Fruit fly (Drosophila melanogaster) whole organism, prepupa: ENCODE measurements around the gene UQCR-C2.

Source experiments
- Eip75B ChIP-seq: fragments of 200-800 bp; sonication (Bioruptor generic); optimal IDR thresholded peaks from 3 replicates; lab custom pipeline; 2016; ENCODE audit warnings: missing biosample characterization, missing genetic modification characterization
- Eip78C ChIP-seq: fragments of 200-800 bp; sonication (Bioruptor generic); peaks from one replicate; lab custom pipeline; 2016; ENCODE audit warnings: missing biosample characterization, missing genetic modification characterization
- Ets21C ChIP-seq: fragments of 200-800 bp; sonication (Bioruptor generic); optimal IDR thresholded peaks from 3 replicates; lab custom pipeline; 2016; ENCODE audit warnings: missing biosample characterization, missing genetic modification characterization
- Smox ChIP-seq: fragments of 200-800 bp; sonication (Bioruptor generic); optimal IDR thresholded peaks from 3 replicates; lab custom pipeline; 2016; ENCODE audit warnings: missing biosample characterization, missing genetic modification characterization
- Sox15 ChIP-seq: fragments of 200-800 bp; sonication (Bioruptor generic); optimal IDR thresholded peaks from 3 replicates; lab custom pipeline; 2016; ENCODE audit warnings: missing biosample characterization, missing genetic modification characterization
- fd85E ChIP-seq: fragments of 200-800 bp; sonication (Bioruptor generic); optimal IDR thresholded peaks from 3 replicates; lab custom pipeline; 2016; ENCODE audit warnings: missing biosample characterization, missing genetic modification characterization
- lz ChIP-seq: fragments of 200-800 bp; sonication (Bioruptor generic); optimal IDR thresholded peaks from 3 replicates; lab custom pipeline; 2016; ENCODE audit warnings: missing biosample characterization, missing genetic modification characterization
- topi ChIP-seq: fragments of 200-800 bp; sonication (Bioruptor generic); optimal IDR thresholded peaks from 3 replicates; lab custom pipeline; 2016; ENCODE audit warnings: missing biosample characterization, missing genetic modification characterization

DNA sequence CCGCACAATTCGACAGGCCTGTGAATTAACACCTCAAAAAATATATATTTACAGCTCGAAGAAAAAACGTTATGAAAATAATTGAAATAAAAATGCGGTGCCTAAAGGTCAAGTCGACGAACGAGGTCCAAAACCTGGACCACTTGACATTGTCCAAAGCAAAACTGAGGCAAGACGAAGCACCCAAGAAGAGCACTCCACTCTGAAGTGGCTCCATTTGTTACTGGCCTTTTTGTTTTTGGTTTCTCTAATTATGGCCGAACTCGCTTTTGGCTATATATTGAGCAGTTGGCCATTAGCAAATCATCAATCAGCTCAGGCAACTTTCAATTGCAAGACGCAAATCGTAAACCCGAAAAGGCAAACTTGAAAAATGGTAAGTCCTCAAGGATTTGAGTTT is 27.4 kb upstream of the UQCR-C2 start, which contains the start of gene CG4229:
- TF ChIP-seq Ets21C (GFP tag; lab: Kevin White, UChicago): no peak
- no peak for TF ChIP-seq topi
- TF ChIP-seq Sox15 (GFP tag; lab: Kevin White, UChicago): no peak
- TF ChIP-seq Eip78C: no peak
- no peak for TF ChIP-seq lz (GFP tag; lab: Kevin White, UChicago)
- no peak for TF ChIP-seq Smox
- TF ChIP-seq Eip75B (GFP tag; lab: Kevin White, UChicago): no peak
- no peak for TF ChIP-seq fd85E (GFP tag; lab: Kevin White, UChicago)
